Fruit fly (Drosophila melanogaster): ENCODE results near the gene mRpS31.
A peak's percentile ranks its signal among the peaks of the same experiment; 100 is the strongest.

Gene mRpS31

DNA sequence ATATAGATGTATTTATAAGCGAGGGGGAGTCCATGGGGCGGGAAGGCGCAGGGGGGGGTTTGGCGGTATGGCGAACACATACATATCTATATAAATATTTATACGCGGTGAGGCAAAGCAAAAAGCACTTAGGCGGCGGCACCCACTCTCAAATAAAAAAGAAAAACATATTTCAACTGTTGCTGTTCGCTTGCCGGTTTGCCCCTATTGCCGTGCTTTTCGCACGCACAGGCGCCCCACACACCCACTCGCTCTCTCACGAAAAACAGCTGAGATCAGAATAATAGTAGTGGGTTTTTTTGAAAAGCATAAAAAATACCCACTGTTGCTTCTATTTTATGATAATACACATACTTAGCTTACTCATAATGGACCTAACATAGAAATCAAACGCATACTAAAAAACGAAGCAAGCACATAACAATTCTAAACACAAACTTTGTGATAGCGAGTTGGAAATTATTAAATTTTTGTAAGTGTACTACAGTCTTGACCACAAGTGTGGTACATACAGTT lies 3.8 kb upstream of the mRpS31 start:
- TF ChIP-seq Abd-B (GFP tag; optimal IDR thresholded peaks at IDR 0.05) (no peak), ey (GFP tag; optimal IDR thresholded peaks at IDR 0.05) (peak; percentile 77), Vsx2 (GFP tag; optimal IDR thresholded peaks at IDR 0.05; ENCODE audit: partially characterized antibody) (no peak), CG32264 (GFP tag; optimal IDR thresholded peaks at IDR 0.05) (peak; percentile 6), Hr83 (GFP tag; optimal IDR thresholded peaks at IDR 0.05; ENCODE audit: poor library complexity, severe bottlenecking) (no peak), lola (GFP tag; optimal IDR thresholded peaks at IDR 0.05) (no peak), tai (GFP tag; optimal IDR thresholded peaks at IDR 0.05) (no peak), fru (GFP tag; optimal IDR thresholded peaks at IDR 0.05) (peak; percentile 70), Rel (GFP tag; optimal IDR thresholded peaks at IDR 0.05) (no peak), Rel (tag; optimal IDR thresholded peaks at IDR 0.05) (peak; percentile 58), OdsH (GFP tag; optimal IDR thresholded peaks at IDR 0.05) (peak; percentile 79), brk (GFP tag; optimal IDR thresholded peaks at IDR 0.05) (peak; percentile 42), Sp1 (GFP tag; optimal IDR thresholded peaks at IDR 0.05) (peak; percentile 54), GATAd (GFP tag; optimal IDR thresholded peaks at IDR 0.05) (no peak), HLH106 (tag; optimal IDR thresholded peaks at IDR 0.05) (peak; percentile 62), sv (GFP tag; optimal IDR thresholded peaks at IDR 0.05) (peak; percentile 55), br (GFP tag; optimal IDR thresholded peaks at IDR 0.05) (peak; percentile 66), CG9705 (GFP tag; optimal IDR thresholded peaks at IDR 0.05) (no peak), Hnf4 (GFP tag; optimal IDR thresholded peaks at IDR 0.05) (peak; percentile 47), Jra (GFP tag; optimal IDR thresholded peaks at IDR 0.05) (peak; percentile 34), Myc (optimal IDR thresholded peaks at IDR 0.05) (no peak), dl (GFP tag; optimal IDR thresholded peaks at IDR 0.05; ENCODE audit: insufficient read depth in 1 of 2, partially characterized antibody in 2 of 2) (no peak), h (GFP tag; optimal IDR thresholded peaks at IDR 0.05) (peak; percentile 76), foxo (GFP tag; optimal IDR thresholded peaks at IDR 0.05) (peak in 1 of 2 experiments; percentile 68), Dif (GFP tag; optimal IDR thresholded peaks at IDR 0.05; ENCODE audit: partially characterized antibody) (no peak), psq (GFP tag; optimal IDR thresholded peaks at IDR 0.05) (peak; percentile 38), woc (GFP tag; optimal IDR thresholded peaks at IDR 0.05) (peak; percentile 30), rgr (GFP tag; optimal IDR thresholded peaks at IDR 0.05) (peak; percentile 66), pan (optimal IDR thresholded peaks at IDR 0.05) (no peak)

DNA sequence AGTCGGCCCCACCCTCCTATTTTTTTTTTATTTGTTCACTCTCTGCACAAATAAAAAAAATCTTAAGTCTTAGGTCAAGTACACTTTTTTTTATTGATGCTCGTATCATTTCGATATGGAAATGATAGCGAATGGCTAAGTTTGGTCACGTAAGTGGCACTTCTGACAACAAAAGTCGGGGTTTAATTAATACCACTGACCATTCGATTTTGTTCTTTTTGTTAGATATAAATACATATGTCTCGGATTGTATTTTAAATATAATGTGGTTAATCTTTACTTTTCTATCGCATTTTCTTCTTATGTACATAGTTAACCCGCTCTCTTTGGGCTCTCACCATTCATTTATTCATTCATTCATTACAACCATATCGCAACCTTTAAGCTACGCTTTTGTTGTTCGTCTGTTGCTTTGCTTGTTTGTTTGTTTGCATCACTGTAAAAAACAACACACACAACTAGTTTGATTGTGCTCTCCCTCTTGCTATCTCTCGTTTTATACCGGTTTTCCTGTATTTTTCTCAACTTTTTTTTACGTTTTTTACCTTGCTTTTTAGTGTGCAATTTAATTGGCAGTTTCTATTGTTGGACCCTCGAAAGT lies 2.8 kb upstream of the mRpS31 start:
- peak; percentile 34 for TF ChIP-seq fru (GFP tag; optimal IDR thresholded peaks at IDR 0.05)
- no peak for TF ChIP-seq Vsx2 (GFP tag; optimal IDR thresholded peaks at IDR 0.05; ENCODE audit: partially characterized antibody)
- no peak for TF ChIP-seq pan (optimal IDR thresholded peaks at IDR 0.05)
- no peak for TF ChIP-seq OdsH (GFP tag; optimal IDR thresholded peaks at IDR 0.05)
- TF ChIP-seq CrebA (GFP tag; optimal IDR thresholded peaks at IDR 0.05; ENCODE audit: borderline replicate concordance) = peak; percentile 11
- TF ChIP-seq usp (GFP tag; optimal IDR thresholded peaks at IDR 0.05) = no peak
- TF ChIP-seq Dfd (GFP tag; optimal IDR thresholded peaks at IDR 0.05) = no peak
- peak; percentile 12 for TF ChIP-seq psq (GFP tag; optimal IDR thresholded peaks at IDR 0.05)
- TF ChIP-seq Sp1 (GFP tag; optimal IDR thresholded peaks at IDR 0.05) = no peak
- no peak for TF ChIP-seq foxo (GFP tag; optimal IDR thresholded peaks at IDR 0.05)
- no peak for TF ChIP-seq sv (GFP tag; optimal IDR thresholded peaks at IDR 0.05)

DNA sequence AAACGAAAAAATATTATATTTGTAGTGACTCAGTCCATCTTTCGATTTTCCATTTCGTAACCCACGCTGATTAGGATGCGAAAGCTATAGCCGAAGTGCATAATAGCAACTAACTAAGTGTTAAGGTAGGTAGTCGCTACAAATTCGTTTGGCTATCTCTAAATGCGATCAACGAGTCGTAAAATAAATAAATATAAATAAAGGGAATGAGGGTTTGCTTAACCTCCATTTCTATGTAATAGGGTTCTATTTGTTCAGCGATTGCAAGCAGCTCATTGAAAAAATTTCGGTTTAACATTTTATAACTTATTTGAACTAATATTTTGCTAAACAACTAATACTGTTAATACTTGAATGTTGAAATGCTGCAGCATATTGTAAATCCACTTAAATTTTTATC lies 5.2 kb downstream of the mRpS31 start:
- no peak for TF ChIP-seq N (GFP tag; optimal IDR thresholded peaks at IDR 0.05)
- TF ChIP-seq br (GFP tag; optimal IDR thresholded peaks at IDR 0.05) = no peak
- TF ChIP-seq CrebA (GFP tag; optimal IDR thresholded peaks at IDR 0.05; ENCODE audit: borderline replicate concordance) = no peak
- TF ChIP-seq dl (GFP tag; optimal IDR thresholded peaks at IDR 0.05; ENCODE audit: insufficient read depth in 1 of 2, partially characterized antibody in 2 of 2) = no peak
- TF ChIP-seq CG32264 (GFP tag; optimal IDR thresholded peaks at IDR 0.05) = no peak
- no peak for TF ChIP-seq sv (GFP tag; optimal IDR thresholded peaks at IDR 0.05)
- TF ChIP-seq dmrt93B (GFP tag; optimal IDR thresholded peaks at IDR 0.05) = no peak
- no peak for TF ChIP-seq rgr (GFP tag; optimal IDR thresholded peaks at IDR 0.05)
- no peak for TF ChIP-seq CG9705 (GFP tag; optimal IDR thresholded peaks at IDR 0.05)

Data from whole organism, wandering third instar larva.